Fruit fly (Drosophila melanogaster) whole organism, embryonic: Measurements from ENCODE around the gene CG14273.

Experiments used
- Ada2b ChIP-seq: fragments of 200-800 bp; sonication (Bioruptor generic); IDR thresholded peaks from 2 replicates; pipeline ENCODE4 v1.3.6; 2022; ENCODE audit warnings: missing biosample characterization, missing genetic modification characterization
- CG1024 ChIP-seq: fragments of 200-800 bp; sonication (Bioruptor generic); IDR thresholded peaks from 2 replicates; pipeline ENCODE4 v1.3.6; 2022; ENCODE audit warnings: missing biosample characterization, missing genetic modification characterization
- CG10321 ChIP-seq: fragments of 200-800 bp; sonication (Bioruptor generic); IDR thresholded peaks from 2 replicates; pipeline ENCODE4 v1.3.6; 2022; ENCODE audit warnings: missing biosample characterization, missing genetic modification characterization
- CG11696 ChIP-seq: fragments of 200-800 bp; sonication (Bioruptor generic); IDR thresholded peaks from 2 replicates; pipeline ENCODE4 v1.3.6; 2022; ENCODE audit warnings: missing biosample characterization, missing genetic modification characterization
- CG12391 ChIP-seq: fragments of 200-800 bp; sonication (Bioruptor generic); optimal IDR thresholded peaks from 3 replicates; lab custom pipeline; 2018; ENCODE audit warnings: missing biosample characterization, mild to moderate bottlenecking, missing genetic modification characterization, moderate library complexity
- CG13894 ChIP-seq: fragments of 200-800 bp; sonication (Bioruptor generic); optimal IDR thresholded peaks from 3 replicates; lab custom pipeline; 2018; ENCODE audit warnings: missing biosample characterization, mild to moderate bottlenecking, missing genetic modification characterization, moderate library complexity
- CG15011 ChIP-seq: fragments of 200-800 bp; sonication (Bioruptor generic); optimal IDR thresholded peaks from 3 replicates; lab custom pipeline; 2018; ENCODE audit warnings: missing biosample characterization, mild to moderate bottlenecking, missing genetic modification characterization
- CG17186 ChIP-seq: fragments of 200-800 bp; sonication (Bioruptor generic); optimal IDR thresholded peaks from 3 replicates; lab custom pipeline; 2017; ENCODE audit warnings: missing biosample characterization, missing genetic modification reagents, missing genetic modification characterization
- CG17912 ChIP-seq: fragments of 200-800 bp; sonication (Bioruptor generic); optimal IDR thresholded peaks from 2 replicates; lab custom pipeline; 2018; ENCODE audit warnings: missing biosample characterization, mild to moderate bottlenecking, missing genetic modification characterization
- CG2712 ChIP-seq: fragments of 200-800 bp; optimal IDR thresholded peaks from 3 replicates; lab custom pipeline; 2019; ENCODE audit warnings: missing biosample characterization, mild to moderate bottlenecking, missing genetic modification characterization, moderate library complexity
- CG30403 ChIP-seq: fragments of 200-800 bp; sonication (Bioruptor generic); optimal IDR thresholded peaks from 3 replicates; lab custom pipeline; 2016; ENCODE audit warnings: missing biosample characterization, missing genetic modification characterization
- CG30431 ChIP-seq: fragments of 200-800 bp; sonication (Bioruptor generic); optimal IDR thresholded peaks from 2 replicates; lab custom pipeline; 2017; ENCODE audit warnings: missing biosample characterization, missing genetic modification characterization
- CG31441 ChIP-seq: fragments of 200-800 bp; sonication (Bioruptor generic); IDR thresholded peaks from 2 replicates; pipeline ENCODE4 v1.3.6; 2022; ENCODE audit warnings: missing biosample characterization, missing genetic modification characterization
- CG3281 ChIP-seq: fragments of 200-800 bp; sonication (Bioruptor generic); optimal IDR thresholded peaks from 3 replicates; lab custom pipeline; 2017; ENCODE audit warnings: missing biosample characterization, mild to moderate bottlenecking, missing genetic modification characterization
- CG3847 ChIP-seq: fragments of 200-800 bp; sonication (Bioruptor generic); IDR thresholded peaks from 2 replicates; pipeline ENCODE4 v1.3.6; 2022; ENCODE audit warnings: missing biosample characterization, missing genetic modification characterization
- CG4282 ChIP-seq: fragments of 200-800 bp; sonication (Bioruptor generic); optimal IDR thresholded peaks from 2 replicates; lab custom pipeline; 2016; ENCODE audit warnings: missing biosample characterization, missing genetic modification characterization
- CG4707 ChIP-seq: fragments of 200-800 bp; sonication (Bioruptor generic); optimal IDR thresholded peaks from 2 replicates; lab custom pipeline; 2018; ENCODE audit warnings: missing biosample characterization, mild to moderate bottlenecking, missing genetic modification characterization, moderate library complexity
- CG4820 ChIP-seq: fragments of 200-800 bp; sonication (Bioruptor generic); optimal IDR thresholded peaks from 3 replicates; lab custom pipeline; 2016; ENCODE audit warnings: missing biosample characterization, missing genetic modification characterization
- CG6791 ChIP-seq: fragments of 200-800 bp; sonication (Bioruptor generic); IDR thresholded peaks from 3 replicates; pipeline ENCODE4 v1.3.6; 2022; ENCODE audit warnings: missing biosample characterization, missing genetic modification characterization; ENCODE audit not compliant: partially characterized antibody
- CG8290 ChIP-seq, 3 experiments: fragments of 200-800 bp; sonication (Bioruptor generic); optimal IDR thresholded peaks; 2 replicates each; lab custom pipeline; 2016 to 2019; ENCODE audit warnings: missing biosample characterization in 3 of 3, missing genetic modification characterization in 3 of 3, mild to moderate bottlenecking in 2 of 3, moderate library complexity in 1 of 3
- CG8765 ChIP-seq: fragments of 200-800 bp; sonication (Bioruptor generic); IDR thresholded peaks from 2 replicates; pipeline ENCODE4 v1.3.6; 2022; ENCODE audit warnings: missing biosample characterization, missing genetic modification characterization
- CG9437 ChIP-seq: fragments of 200-800 bp; sonication (Bioruptor generic); optimal IDR thresholded peaks from 2 replicates; lab custom pipeline; 2018; ENCODE audit warnings: missing biosample characterization, mild to moderate bottlenecking, missing genetic modification characterization
- CTCF ChIP-seq: fragments of 200-800 bp; sonication (Bioruptor generic); optimal IDR thresholded peaks from 2 replicates; lab custom pipeline; 2017; ENCODE audit warnings: missing biosample characterization, mild to moderate bottlenecking, missing genetic modification characterization, moderate library complexity
- CoRest ChIP-seq: fragments of 200-800 bp; sonication (Bioruptor generic); optimal IDR thresholded peaks from 3 replicates; lab custom pipeline; 2018; ENCODE audit warnings: missing biosample characterization, mild to moderate bottlenecking, missing genetic modification characterization, moderate library complexity
- Dad ChIP-seq: fragments of 200-800 bp; sonication (Bioruptor generic); optimal IDR thresholded peaks from 3 replicates; lab custom pipeline; 2016; ENCODE audit warnings: missing biosample characterization, missing genetic modification characterization
- Dip2 ChIP-seq: fragments of 200-800 bp; sonication (Bioruptor generic); IDR thresholded peaks from 2 replicates; pipeline ENCODE4 v1.3.6; 2022; ENCODE audit warnings: missing biosample characterization, missing genetic modification characterization
- Eip74EF ChIP-seq, 2 experiments: fragments of 200-800 bp in 1 of 2; fragments of >200 bp in 1 of 2; sonication (Bioruptor generic) in 1 of 2; optimal IDR thresholded peaks; 2 replicates each; lab custom pipeline; 2017 to 2019; ENCODE audit warnings: missing biosample characterization in 2 of 2, missing genetic modification characterization in 2 of 2, mild to moderate bottlenecking in 1 of 2, moderate library complexity in 1 of 2
- Ets65A ChIP-seq: fragments of 200-800 bp; sonication (Bioruptor generic); peaks from one replicate; lab custom pipeline; 2016; ENCODE audit warnings: missing biosample characterization, missing genetic modification characterization
- HLH3B ChIP-seq: fragments of 200-800 bp; sonication (Bioruptor generic); IDR thresholded peaks from 2 replicates; pipeline ENCODE4 v1.3.6; 2022; ENCODE audit warnings: missing biosample characterization, missing genetic modification characterization
- HLH4C ChIP-seq: fragments of 200-800 bp; sonication (Bioruptor generic); IDR thresholded peaks from 3 replicates; pipeline ENCODE4 v1.3.6; 2022; ENCODE audit warnings: missing biosample characterization, missing genetic modification characterization; ENCODE audit not compliant: partially characterized antibody
- Hr39 ChIP-seq: fragments of >200 bp; optimal IDR thresholded peaks from 2 replicates; lab custom pipeline; 2017
- NC2β ChIP-seq: fragments of 200-800 bp; sonication (Bioruptor generic); optimal IDR thresholded peaks from 2 replicates; lab custom pipeline; 2016; ENCODE audit warnings: missing biosample characterization, missing genetic modification characterization
- Neu2 ChIP-seq: fragments of 200-800 bp; sonication (Bioruptor generic); optimal IDR thresholded peaks from 3 replicates; lab custom pipeline; 2016; ENCODE audit warnings: missing biosample characterization, missing genetic modification characterization, borderline replicate concordance
- abd-A ChIP-seq: fragments of 200-800 bp; sonication (Bioruptor generic); optimal IDR thresholded peaks from 3 replicates; lab custom pipeline; 2019; ENCODE audit warnings: missing biosample characterization, mild to moderate bottlenecking, missing genetic modification characterization, moderate library complexity
- ac ChIP-seq: fragments of 200-800 bp; sonication (Bioruptor generic); optimal IDR thresholded peaks from 3 replicates; lab custom pipeline; 2017; ENCODE audit warnings: missing biosample characterization, mild to moderate bottlenecking, missing genetic modification characterization
- ap ChIP-seq: fragments of 200-800 bp; sonication (Bioruptor generic); IDR thresholded peaks from 2 replicates; pipeline ENCODE4 v1.3.6; 2022; ENCODE audit warnings: missing biosample characterization, missing genetic modification characterization
- bab2 ChIP-seq: fragments of 200-800 bp; sonication (Bioruptor generic); optimal IDR thresholded peaks from 2 replicates; lab custom pipeline; 2016; ENCODE audit warnings: missing biosample characterization, missing genetic modification characterization
- corto ChIP-seq: fragments of 200-800 bp; sonication (Bioruptor generic); optimal IDR thresholded peaks from 2 replicates; lab custom pipeline; 2016; ENCODE audit warnings: missing biosample characterization, mild to moderate bottlenecking, missing genetic modification characterization, moderate library complexity
- crol ChIP-seq: fragments of 200-800 bp; sonication (Bioruptor generic); IDR thresholded peaks from 2 replicates; pipeline ENCODE4 v1.3.6; 2022; ENCODE audit warnings: missing biosample characterization, missing genetic modification characterization
- crp ChIP-seq, 2 experiments: fragments of 200-800 bp; sonication (Bioruptor generic); optimal IDR thresholded peaks; 2 replicates in 1 of 2; 3 replicates in 1 of 2; lab custom pipeline; 2017; ENCODE audit warnings: missing biosample characterization in 2 of 2, missing genetic modification characterization in 2 of 2, mild to moderate bottlenecking in 1 of 2, moderate library complexity in 1 of 2
- esg ChIP-seq: fragments of 200-800 bp; sonication (Bioruptor generic); conservative IDR thresholded peaks from 2 replicates; pipeline ENCODE4 v1.3.6; 2022; ENCODE audit warnings: missing biosample characterization, missing genetic modification characterization
- fd64A ChIP-seq: fragments of 200-800 bp; sonication (Bioruptor generic); optimal IDR thresholded peaks from 3 replicates; lab custom pipeline; 2018; ENCODE audit warnings: missing biosample characterization, mild to moderate bottlenecking, missing genetic modification characterization
- jigr1 ChIP-seq: fragments of 200-800 bp; sonication (Bioruptor generic); IDR thresholded peaks from 3 replicates; pipeline ENCODE4 v1.3.6; 2022; ENCODE audit warnings: missing biosample characterization, missing genetic modification characterization
- mld ChIP-seq: fragments of 200-800 bp; sonication (Bioruptor generic); IDR thresholded peaks from 3 replicates; pipeline ENCODE4 v1.3.6; 2022; ENCODE audit warnings: missing biosample characterization, missing genetic modification characterization; ENCODE audit not compliant: partially characterized antibody
- prd ChIP-seq, 3 experiments: fragments of >200 bp in 2 of 3; fragments of 200-800 bp in 1 of 3; sonication (Bioruptor generic) in 1 of 3; optimal IDR thresholded peaks in 2 of 3; IDR thresholded peaks in 1 of 3; 2 replicates in 2 of 3; 3 replicates in 1 of 3; pipeline versions ENCODE4 v1.3.6 to Lab custom; 2017 to 2022; ENCODE audit warnings: missing biosample characterization in 1 of 3, missing genetic modification characterization in 1 of 3
- sens-2 ChIP-seq: fragments of 200-800 bp; sonication (Bioruptor generic); IDR thresholded peaks from 2 replicates; pipeline ENCODE4 v1.3.6; 2022; ENCODE audit warnings: missing biosample characterization, missing genetic modification characterization
- stc ChIP-seq: fragments of 200-800 bp; sonication (Bioruptor generic); IDR thresholded peaks from 2 replicates; pipeline ENCODE4 v1.3.6; 2022; ENCODE audit warnings: missing biosample characterization, missing genetic modification characterization
- twi ChIP-seq: fragments of 200-800 bp; optimal IDR thresholded peaks from 2 replicates; lab custom pipeline; 2019; ENCODE audit warnings: missing biosample characterization, mild to moderate bottlenecking, missing genetic modification characterization, moderate library complexity
- unpg ChIP-seq: fragments of 200-800 bp; sonication (Bioruptor generic); optimal IDR thresholded peaks from 3 replicates; lab custom pipeline; 2018; ENCODE audit warnings: missing biosample characterization, mild to moderate bottlenecking, missing genetic modification characterization, moderate library complexity
- vnd ChIP-seq: fragments of 200-800 bp; sonication (Bioruptor generic); IDR thresholded peaks from 3 replicates; pipeline ENCODE4 v1.3.6; 2022; ENCODE audit warnings: missing biosample characterization, missing genetic modification characterization; ENCODE audit not compliant: partially characterized antibody

Gene CG14273

dm6 chr2L:8376717-8377116 lies 34.2 kb downstream of the CG14273 start, which contains the start of the genes CG13390 and CG17294 (continued):
- TF ChIP-seq unpg (GFP tag; lab: Kevin White, UChicago) (peak; percentile 100), Neu2 (GFP tag; lab: Kevin White, UChicago) (peak; percentile 36), CG3281 (GFP tag; lab: Kevin White, UChicago) (peak; percentile 100), CG8765 (GFP tag; lab: Robert Waterston, UW) (peak; percentile 99), Hr39 (no peak), CG30431 (GFP tag; lab: Kevin White, UChicago) (peak; percentile 98), CG3847 (GFP tag; lab: Robert Waterston, UW) (peak; percentile 100), CG31441 (GFP tag; lab: Robert Waterston, UW) (peak; percentile 100), HLH4C (GFP tag; lab: Robert Waterston, UW) (peak; percentile 76), crp (GFP tag; optimal IDR thresholded peaks at IDR 0.05; lab: Kevin White, UChicago) (peak; percentile 52 to 85), CoRest (peak; percentile 100), abd-A (tag; lab: Kevin White, UChicago) (peak; percentile 98), CG6791 (GFP tag; lab: Robert Waterston, UW) (peak; percentile 64), stc (GFP tag; lab: Robert Waterston, UW) (peak; percentile 100), CG8290 (GFP tag; optimal IDR thresholded peaks at IDR 0.05; lab: Kevin White, UChicago) (peak; percentile 98), CG8290 (tag; optimal IDR thresholded peaks at IDR 0.05; lab: Kevin White, UChicago) (peak; percentile 96 to 98), CG13894 (tag; lab: Kevin White, UChicago) (peak; percentile 100), CG2712 (tag; lab: Kevin White, UChicago) (peak; percentile 100), bab2 (GFP tag; lab: Kevin White, UChicago) (peak; percentile 96), Eip74EF (GFP tag; optimal IDR thresholded peaks at IDR 0.05; lab: Kevin White, UChicago) (peak in 1 of 2 experiments; percentile 100), Dip2 (GFP tag; lab: Robert Waterston, UW) (peak; percentile 79), CG11696 (GFP tag; lab: Robert Waterston, UW) (peak; percentile 98), CG10321 (GFP tag; lab: Robert Waterston, UW) (peak; percentile 90), CG4707 (GFP tag; lab: Kevin White, UChicago) (peak; percentile 96), esg (GFP tag; lab: Robert Waterston, UW) (peak; percentile 100), CG17912 (GFP tag; lab: Kevin White, UChicago) (peak; percentile 99), corto (GFP tag; lab: Kevin White, UChicago) (peak; percentile 99), CG12391 (tag; lab: Kevin White, UChicago) (peak; percentile 100), ac (peak; percentile 97), crol (peak; percentile 92), CG17186 (GFP tag; lab: Kevin White, UChicago) (peak; percentile 94), vnd (GFP tag; lab: Robert Waterston, UW) (peak; percentile 63), Dad (GFP tag; lab: Kevin White, UChicago) (peak; percentile 91), CG4820 (GFP tag; lab: Kevin White, UChicago) (peak; percentile 98), fd64A (GFP tag; lab: Kevin White, UChicago) (peak; percentile 98), mld (GFP tag; lab: Robert Waterston, UW) (no peak), CTCF (peak; percentile 79), prd (optimal IDR thresholded peaks at IDR 0.05; lab: Kevin White, UChicago) (no peak), prd (GFP tag; IDR thresholded peaks at IDR 0.05; lab: Robert Waterston, UW) (peak; percentile 100), NC2β (peak; percentile 90), Ets65A (GFP tag; lab: Kevin White, UChicago) (peak; percentile 97), CG15011 (GFP tag; lab: Kevin White, UChicago) (peak; percentile 99), ap (peak; percentile 99), Ada2b (GFP tag; lab: Robert Waterston, UW) (peak; percentile 100), CG1024 (GFP tag; lab: Robert Waterston, UW) (peak; percentile 97), CG30403 (GFP tag; lab: Kevin White, UChicago) (peak; percentile 99), sens-2 (GFP tag; lab: Robert Waterston, UW) (peak; percentile 99), HLH3B (GFP tag; lab: Robert Waterston, UW) (peak; percentile 100), twi (tag; lab: Kevin White, UChicago) (peak; percentile 99), CG4282 (GFP tag; lab: Kevin White, UChicago) (peak; percentile 81), CG9437 (GFP tag; lab: Kevin White, UChicago) (peak; percentile 95), jigr1 (GFP tag; lab: Robert Waterston, UW) (peak; percentile 99)
